Fruit fly (Drosophila melanogaster): Measurements from ENCODE around the gene CG10470.

DNA sequence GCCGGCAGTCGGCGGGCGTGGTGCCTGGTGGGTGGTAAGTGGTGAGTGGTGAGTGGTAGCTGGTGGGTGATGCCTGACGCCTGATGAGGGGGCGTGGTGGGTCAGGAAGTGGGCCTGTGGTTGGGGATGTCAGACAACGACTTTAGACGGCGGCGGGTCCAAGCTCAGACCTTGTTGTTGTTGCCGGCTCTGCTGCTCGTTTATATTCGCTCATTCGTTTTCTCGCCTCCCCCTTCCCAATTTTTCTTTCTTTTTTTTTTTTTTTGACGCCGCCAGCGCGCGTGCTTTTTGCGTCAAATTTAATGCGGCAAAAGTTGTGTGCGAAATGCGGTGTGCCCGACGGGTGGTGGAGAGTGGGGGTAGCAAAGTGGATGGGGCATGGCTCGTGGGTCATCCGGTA is 29.2 kb upstream of the CG10470 start:
- TF ChIP-seq CG13204 (GFP tag; optimal IDR thresholded peaks at IDR 0.05) (peak; percentile 58), EcR (GFP tag; optimal IDR thresholded peaks at IDR 0.05) (no peak), Snoo (tag; optimal IDR thresholded peaks at IDR 0.05) (no peak), fd96Ca (GFP tag; IDR thresholded peaks at IDR 0.05) (no peak), CG4496 (GFP tag; IDR thresholded peaks at IDR 0.05) (no peak), CG14655 (GFP tag; optimal IDR thresholded peaks at IDR 0.05) (no peak), CG15710 (tag; optimal IDR thresholded peaks at IDR 0.05) (no peak), Ets98B (GFP tag; IDR thresholded peaks at IDR 0.05) (no peak), CG8159 (tag; optimal IDR thresholded peaks at IDR 0.05) (no peak), CG34367 (tag; optimal IDR thresholded peaks at IDR 0.05) (no peak)
